Worm (Caenorhabditis elegans) whole organism, late embryonic: ENCODE data around the gene ZK757.10.

Experiments
- C08G9.2 ChIP-seq: sonication (generic microtip); optimal IDR thresholded peaks from 2 replicates; lab custom pipeline; 2016; ENCODE audit warnings: mild to moderate bottlenecking, missing genetic modification characterization, moderate library complexity, missing compliant biosample characterization
- C38D4.7 ChIP-seq: fragments of 200-800 bp; sonication (Bioruptor generic); optimal IDR thresholded peaks from 2 replicates; lab custom pipeline; 2018; ENCODE audit warnings: mild to moderate bottlenecking, missing genetic modification characterization, moderate library complexity, missing compliant biosample characterization
- F13H6.1 ChIP-seq: sonication (generic microtip); optimal IDR thresholded peaks from 2 replicates; lab custom pipeline; 2016; ENCODE audit warnings: missing genetic modification characterization, missing compliant biosample characterization
- K02D7.2 ChIP-seq: sonication (generic microtip); optimal IDR thresholded peaks from 2 replicates; lab custom pipeline; 2017; ENCODE audit warnings: mild to moderate bottlenecking, missing genetic modification characterization, missing compliant biosample characterization
- Y22D7AL.16 ChIP-seq: sonication (generic microtip); optimal IDR thresholded peaks from 2 replicates; lab custom pipeline; 2016; ENCODE audit warnings: missing genetic modification characterization, missing compliant biosample characterization
- ahr-1 ChIP-seq: sonication (generic microtip); optimal IDR thresholded peaks from 2 replicates; lab custom pipeline; 2016; ENCODE audit warnings: missing genetic modification characterization, missing compliant biosample characterization
- ama-1 ChIP-seq: fragments of 150-350 bp; optimal IDR thresholded peaks from 2 replicates; lab custom pipeline; 2014
- ceh-18 ChIP-seq: sonication (generic microtip); optimal IDR thresholded peaks from 2 replicates; lab custom pipeline; 2016; ENCODE audit warnings: missing genetic modification characterization, missing compliant biosample characterization
- ceh-2 ChIP-seq: sonication (generic microtip); optimal IDR thresholded peaks from 2 replicates; lab custom pipeline; 2016; ENCODE audit warnings: missing genotype, missing genetic modification characterization, missing compliant biosample characterization
- ceh-31 ChIP-seq: sonication (generic microtip); optimal IDR thresholded peaks from 2 replicates; lab custom pipeline; 2016; ENCODE audit warnings: missing genetic modification characterization, missing compliant biosample characterization
- ceh-34 ChIP-seq: sonication (generic microtip); optimal IDR thresholded peaks from 2 replicates; lab custom pipeline; 2016; ENCODE audit warnings: mild to moderate bottlenecking, missing genetic modification characterization, missing compliant biosample characterization
- ceh-48 ChIP-seq: sonication (generic microtip); optimal IDR thresholded peaks from 2 replicates; lab custom pipeline; 2016; ENCODE audit warnings: missing genetic modification characterization, inconsistent platforms, missing compliant biosample characterization
- ceh-6 ChIP-seq: fragments of 200-800 bp; sonication (Bioruptor generic); optimal IDR thresholded peaks from 2 replicates; lab custom pipeline; 2018; ENCODE audit warnings: mild to moderate bottlenecking, missing genetic modification characterization, missing compliant biosample characterization
- ceh-9 ChIP-seq: sonication (generic microtip); optimal IDR thresholded peaks from 2 replicates; lab custom pipeline; 2016; ENCODE audit warnings: mild to moderate bottlenecking, missing genetic modification characterization, inconsistent platforms, missing compliant biosample characterization
- che-1 ChIP-seq: sonication (generic microtip); optimal IDR thresholded peaks from 2 replicates; lab custom pipeline; 2016; ENCODE audit warnings: mild to moderate bottlenecking, missing genetic modification characterization, missing compliant biosample characterization
- dve-1 ChIP-seq: sonication (generic microtip); optimal IDR thresholded peaks from 2 replicates; lab custom pipeline; 2017; ENCODE audit warnings: antibody characterized with exemption, mild to moderate bottlenecking, missing genetic modification characterization, missing compliant biosample characterization
- elt-2 ChIP-seq: sonication (generic microtip); optimal IDR thresholded peaks from 2 replicates; lab custom pipeline; 2016; ENCODE audit warnings: missing genetic modification reagents, missing genetic modification characterization, missing compliant biosample characterization
- elt-4 ChIP-seq: sonication (generic microtip); optimal IDR thresholded peaks from 2 replicates; lab custom pipeline; 2016; ENCODE audit warnings: missing genetic modification characterization, missing compliant biosample characterization
- fax-1 ChIP-seq: sonication (generic microtip); optimal IDR thresholded peaks from 2 replicates; lab custom pipeline; 2016; ENCODE audit warnings: missing genotype, missing genetic modification characterization, missing compliant biosample characterization
- fkh-6 ChIP-seq: sonication (generic microtip); optimal IDR thresholded peaks from 2 replicates; lab custom pipeline; 2016; ENCODE audit warnings: missing genetic modification characterization, missing compliant biosample characterization
- hlh-13 ChIP-seq: fragments of 200-800 bp; sonication (Bioruptor generic); optimal IDR thresholded peaks from 2 replicates; lab custom pipeline; 2018; ENCODE audit warnings: mild to moderate bottlenecking, missing genetic modification characterization, missing compliant biosample characterization
- hlh-15 ChIP-seq: sonication (generic microtip); optimal IDR thresholded peaks from 2 replicates; lab custom pipeline; 2016; ENCODE audit warnings: missing genetic modification characterization, missing compliant biosample characterization
- hlh-6 ChIP-seq: sonication (generic microtip); optimal IDR thresholded peaks from 2 replicates; lab custom pipeline; 2016; ENCODE audit warnings: missing genotype, missing genetic modification characterization, missing compliant biosample characterization
- lin-11 ChIP-seq: fragments of 200-800 bp; sonication (Bioruptor generic); optimal IDR thresholded peaks from 2 replicates; lab custom pipeline; 2018; ENCODE audit warnings: mild to moderate bottlenecking, missing genetic modification characterization, missing compliant biosample characterization
- mec-3 ChIP-seq: sonication (generic microtip); optimal IDR thresholded peaks from 2 replicates; lab custom pipeline; 2016; ENCODE audit warnings: borderline replicate concordance, missing genetic modification characterization, missing compliant biosample characterization
- nfya-1 ChIP-seq: sonication (generic microtip); optimal IDR thresholded peaks from 2 replicates; lab custom pipeline; 2017; ENCODE audit warnings: missing genetic modification characterization, mild to moderate bottlenecking, missing compliant biosample characterization, antibody characterized with exemption, moderate library complexity
- nhr-11 ChIP-seq: fragments of 150-350 bp; optimal IDR thresholded peaks from 2 replicates; lab custom pipeline; 2014; ENCODE audit warnings: missing biosample characterization, missing genetic modification characterization
- npax-4 ChIP-seq: sonication (generic microtip); optimal IDR thresholded peaks from 2 replicates; lab custom pipeline; 2016; ENCODE audit warnings: missing genetic modification characterization, missing compliant biosample characterization
- odd-2 ChIP-seq: sonication (generic microtip); optimal IDR thresholded peaks from 2 replicates; lab custom pipeline; 2017; ENCODE audit warnings: antibody characterized with exemption, mild to moderate bottlenecking, missing genetic modification characterization, missing compliant biosample characterization
- pag-3 ChIP-seq: sonication (generic microtip); optimal IDR thresholded peaks from 2 replicates; lab custom pipeline; 2016; ENCODE audit warnings: missing compliant biosample characterization, missing genetic modification characterization, borderline replicate concordance
- pat-9 ChIP-seq: fragments of 200-800 bp; sonication (Bioruptor generic); optimal IDR thresholded peaks from 2 replicates; lab custom pipeline; 2018; ENCODE audit warnings: mild to moderate bottlenecking, missing genetic modification characterization, moderate library complexity, missing compliant biosample characterization
- pax-1 ChIP-seq: fragments of 150-350 bp; optimal IDR thresholded peaks from 2 replicates; lab custom pipeline; 2014; ENCODE audit warnings: missing biosample characterization, missing genetic modification characterization
- pqm-1 ChIP-seq: sonication (generic microtip); optimal IDR thresholded peaks from 2 replicates; lab custom pipeline; 2016; ENCODE audit warnings: missing genetic modification characterization, missing compliant biosample characterization
- pros-1 ChIP-seq: fragments of 150-350 bp; optimal IDR thresholded peaks from 2 replicates; lab custom pipeline; 2014; ENCODE audit warnings: missing biosample characterization, missing genetic modification reagents, missing genetic modification characterization
- rnt-1 ChIP-seq: sonication (generic microtip); optimal IDR thresholded peaks from 2 replicates; lab custom pipeline; 2016; ENCODE audit warnings: missing genetic modification characterization, missing compliant biosample characterization
- sdc-2 ChIP-seq: sonication (generic microtip); optimal IDR thresholded peaks from 2 replicates; lab custom pipeline; 2016; ENCODE audit warnings: missing genotype, missing genetic modification characterization, missing compliant biosample characterization
- sox-2 ChIP-seq: fragments of 200-800 bp; sonication (Bioruptor generic); IDR thresholded peaks from 2 replicates; pipeline ENCODE4 v1.3.6; 2022; ENCODE audit warnings: missing genetic modification reagents, missing genetic modification characterization, missing compliant biosample characterization
- syd-9 ChIP-seq: sonication (generic microtip); optimal IDR thresholded peaks from 2 replicates; lab custom pipeline; 2016; ENCODE audit warnings: mild to moderate bottlenecking, missing genetic modification characterization, moderate library complexity, missing compliant biosample characterization
- ttx-3 ChIP-seq: sonication (generic microtip); optimal IDR thresholded peaks from 2 replicates; lab custom pipeline; 2016; ENCODE audit warnings: missing genetic modification reagents, missing genetic modification characterization, missing compliant biosample characterization
- unc-3 ChIP-seq, 2 experiments: fragments of 200-800 bp in 1 of 2; sonication (Bioruptor generic) in 1 of 2; sonication (generic microtip) in 1 of 2; conservative IDR thresholded peaks in 1 of 2; optimal IDR thresholded peaks in 1 of 2; 2 replicates each; pipeline versions ENCODE4 v1.3.6 to Lab custom; 2016 to 2022; ENCODE audit warnings: missing compliant biosample characterization in 2 of 2, missing genetic modification characterization in 2 of 2, missing genetic modification reagents in 1 of 2
- unc-42 ChIP-seq: sonication (generic microtip); optimal IDR thresholded peaks from 2 replicates; lab custom pipeline; 2016; ENCODE audit warnings: missing genotype, missing genetic modification characterization, missing compliant biosample characterization
- unc-55 ChIP-seq: sonication (generic microtip); optimal IDR thresholded peaks from 2 replicates; lab custom pipeline; 2017; ENCODE audit warnings: missing biosample characterization, missing genetic modification reagents, missing genetic modification characterization
- unc-86 ChIP-seq: sonication (generic microtip); optimal IDR thresholded peaks from 2 replicates; lab custom pipeline; 2016; ENCODE audit warnings: missing genetic modification characterization, missing compliant biosample characterization

Gene ZK757.10

ce11 chrIII:9899720-9900119 is 22.7 kb downstream of the ZK757.10 start:
- TF ChIP-seq ceh-48 (tag; lab: Kevin White, UChicago) (no peak), ceh-34 (no peak), ceh-18 (no peak), che-1 (tag; lab: Kevin White, UChicago) (no peak), hlh-15 (tag; lab: Kevin White, UChicago) (no peak), elt-2 (no peak), ceh-9 (tag; lab: Kevin White, UChicago) (no peak), sdc-2 (no peak), hlh-6 (tag; lab: Kevin White, UChicago) (no peak), rnt-1 (tag; lab: Kevin White, UChicago) (no peak), unc-86 (tag; lab: Kevin White, UChicago) (no peak), unc-3 (GFP tag; conservative IDR thresholded peaks at IDR 0.05; lab: Robert Waterston, UW) (no peak), unc-3 (tag; optimal IDR thresholded peaks at IDR 0.05; lab: Kevin White, UChicago) (no peak), ceh-2 (tag; lab: Kevin White, UChicago) (no peak), fax-1 (tag; lab: Kevin White, UChicago) (no peak), ttx-3 (tag; lab: Kevin White, UChicago) (no peak), pax-1 (no peak), elt-4 (tag; lab: Kevin White, UChicago) (no peak), pqm-1 (tag; lab: Kevin White, UChicago) (no peak), fkh-6 (tag; lab: Kevin White, UChicago) (no peak), unc-55 (no peak)
- TF ChIP-seq, all 69 proteins: peak for 0

- TF ChIP-seq rnt-1 (tag; lab: Kevin White, UChicago): no peak
- no peak for TF ChIP-seq syd-9
- TF ChIP-seq ceh-6 (GFP tag; lab: Kevin White, UChicago): no peak
- no peak for TF ChIP-seq F13H6.1
- TF ChIP-seq ceh-18: no peak
- TF ChIP-seq mec-3 (tag; lab: Kevin White, UChicago): no peak
- no peak for TF ChIP-seq npax-4 (tag; lab: Kevin White, UChicago)
- TF ChIP-seq pat-9 (tag; lab: Kevin White, UChicago): no peak
- TF ChIP-seq sox-2: no peak
- no peak for TF ChIP-seq unc-42 (tag; lab: Kevin White, UChicago)
- no peak for TF ChIP-seq Y22D7AL.16
- TF ChIP-seq hlh-13: no peak
- TF ChIP-seq nhr-11 (tag; lab: Kevin White, UChicago): no peak
- no peak for TF ChIP-seq pag-3
- TF ChIP-seq lin-11: no peak
Observed at ce11 chrIII:9903694-9904292, 26.7 kb downstream of the ZK757.10 start.

ce11 chrIII:9905307-9905706 is 28.3 kb downstream of the ZK757.10 start:
- TF ChIP-seq ceh-18 (peak; percentile 23), K02D7.2 (no peak), C08G9.2 (tag; lab: Kevin White, UChicago) (peak; percentile 10), unc-42 (tag; lab: Kevin White, UChicago) (peak; percentile 85)

- TF ChIP-seq ahr-1 (tag; lab: Kevin White, UChicago) (no peak), odd-2 (tag; lab: Kevin White, UChicago) (no peak), pros-1 (tag; lab: Kevin White, UChicago) (no peak), nfya-1 (tag; lab: Kevin White, UChicago) (no peak), ceh-31 (tag; lab: Kevin White, UChicago) (no peak), C38D4.7 (no peak), dve-1 (tag; lab: Kevin White, UChicago) (no peak), fax-1 (tag; lab: Kevin White, UChicago) (no peak), ama-1 (lab: Kevin White, UChicago) (no peak)
Observed at ce11 chrIII:9907574-9907973, 30.5 kb downstream of the ZK757.10 start.
